Worm (Caenorhabditis elegans): Measurements from ENCODE around the gene odr-4.

The odr-4 gene

DNA sequence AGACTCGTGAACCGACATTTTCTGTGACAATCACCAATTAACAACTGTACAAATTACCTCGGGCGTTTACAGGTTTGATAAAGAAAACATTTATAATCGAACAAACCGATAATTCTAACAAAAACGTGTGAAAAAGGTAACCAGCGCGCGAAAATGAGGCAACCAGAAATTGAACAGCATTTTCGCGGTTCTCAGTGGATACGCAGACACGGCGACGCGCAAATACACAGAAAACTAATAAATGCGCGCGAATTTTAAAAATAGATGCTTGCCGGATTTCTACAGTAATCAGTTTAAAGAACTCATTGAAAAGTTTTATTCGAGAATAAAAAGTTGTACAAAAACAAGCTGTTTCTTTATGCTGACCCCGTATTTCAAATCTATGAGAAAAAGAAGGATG, 20.6 kb upstream of the odr-4 start, which contains the start of gene isw-1 (continued):
- TF ChIP-seq madf-3 (GFP tag; IDR thresholded peaks at IDR 0.05) (peak; percentile 87), F33H1.4 (GFP tag; IDR thresholded peaks at IDR 0.05) (peak; percentile 75), efl-1 (GFP tag; optimal IDR thresholded peaks at IDR 0.05) (peak; percentile 98), K11D2.4 (GFP tag; IDR thresholded peaks at IDR 0.05) (no peak; the same call in 1 of the 2 replicates), pbrm-1 (GFP tag; IDR thresholded peaks at IDR 0.05) (peak; percentile 60; the same call in 1 of the 2 replicates), ceh-91 (GFP tag; IDR thresholded peaks at IDR 0.05) (peak; percentile 92), C17E4.6 (GFP tag; IDR thresholded peaks at IDR 0.05) (0 out of 2 replicates have a peak, but pooled peaks have one; percentile 18)

DNA sequence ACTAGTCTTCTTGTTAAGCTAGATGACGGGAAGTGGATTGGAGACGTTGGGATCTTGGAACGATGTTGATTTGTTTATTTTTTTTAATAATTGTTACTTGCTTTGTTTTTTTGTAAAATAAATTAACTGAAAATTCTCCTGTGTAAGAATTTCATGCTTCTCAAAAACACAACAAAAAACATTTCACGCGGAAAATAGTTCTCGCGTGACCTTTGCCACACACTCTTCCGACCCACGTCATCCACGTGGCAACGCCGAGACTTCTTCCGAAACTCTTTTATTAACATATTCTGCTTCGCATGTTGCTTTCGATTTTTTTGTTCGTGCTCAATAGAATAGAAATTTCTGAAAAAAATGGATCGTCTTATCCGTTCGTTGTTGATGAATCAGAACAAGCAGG, 19.0 kb upstream of the odr-4 start, which contains the start of gene F37A4.5:
F37A4.5 (plus strand) TSS at position 301 of the 400 bp plus-strand sequence.
- TF ChIP-seq Y53F4B.3 (GFP tag; IDR thresholded peaks at IDR 0.05): no peak
- no peak for TF ChIP-seq C06A6.2 (GFP tag; conservative IDR thresholded peaks at IDR 0.05)
- TF ChIP-seq let-607 (tag; optimal IDR thresholded peaks at IDR 0.05): no peak
- TF ChIP-seq dpff-1 (tag; optimal IDR thresholded peaks at IDR 0.05): no peak
- no peak for TF ChIP-seq hlh-12 (tag; optimal IDR thresholded peaks at IDR 0.05)
- TF ChIP-seq ZK185.1 (tag; optimal IDR thresholded peaks at IDR 0.05; ENCODE audit: poor library complexity, severe bottlenecking): no peak
- no peak for TF ChIP-seq hsf-1 (GFP tag; IDR thresholded peaks at IDR 0.05)
- no peak for TF ChIP-seq madf-8 (GFP tag; conservative IDR thresholded peaks at IDR 0.05)
- TF ChIP-seq mxl-1 (tag; optimal IDR thresholded peaks at IDR 0.05): no peak
- TF ChIP-seq lsl-1 (GFP tag; optimal IDR thresholded peaks at IDR 0.05): no peak
- no peak for TF ChIP-seq ztf-22 (GFP tag; optimal IDR thresholded peaks at IDR 0.05)
- TF ChIP-seq ztf-28 (GFP tag; IDR thresholded peaks at IDR 0.05): no peak
- TF ChIP-seq ztf-26 (tag; optimal IDR thresholded peaks at IDR 0.05): no peak
- TF ChIP-seq tlf-1 (GFP tag; optimal IDR thresholded peaks at IDR 0.05): no peak
- TF ChIP-seq let-526 (GFP tag; IDR thresholded peaks at IDR 0.05): no peak
- TF ChIP-seq snpc-1.3 (tag; optimal IDR thresholded peaks at IDR 0.05; ENCODE audit: insufficient read depth): no peak
- no peak for TF ChIP-seq attf-6 (GFP tag; IDR thresholded peaks at IDR 0.05)

DNA sequence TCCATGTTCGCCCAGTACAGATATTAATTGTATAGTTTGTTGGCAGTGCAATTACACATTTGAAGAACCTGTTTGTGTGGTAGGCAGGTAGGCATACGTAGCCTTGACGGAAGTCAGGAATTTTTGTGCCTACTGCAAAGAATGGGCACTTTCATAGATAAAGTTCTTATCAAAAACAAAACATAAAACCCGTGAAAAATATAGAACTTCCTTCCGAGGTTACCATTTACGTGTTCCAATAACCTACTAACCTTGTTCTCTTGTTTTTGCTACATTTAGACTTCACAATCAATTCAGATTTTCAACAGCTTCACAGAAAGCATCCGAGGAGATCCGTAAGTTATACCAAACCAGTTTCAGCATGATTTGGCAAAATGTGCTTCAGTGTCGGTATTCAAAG, 17.3 kb upstream of the odr-4 start, which contains the start of gene F37A4.4:
F37A4.4 (plus strand) TSS at position 301 of the 400 bp plus-strand sequence.
- TF ChIP-seq lin-26 (GFP tag; IDR thresholded peaks at IDR 0.05): no peak
- TF ChIP-seq F55B11.4 (tag; optimal IDR thresholded peaks at IDR 0.05; ENCODE audit: borderline replicate concordance, insufficient read depth): no peak
- TF ChIP-seq cebp-1 (GFP tag; IDR thresholded peaks at IDR 0.05): no peak
- no peak for TF ChIP-seq cebp-1 (tag; optimal IDR thresholded peaks at IDR 0.05)
- no peak for TF ChIP-seq F37B4.10 (GFP tag; IDR thresholded peaks at IDR 0.05)
- TF ChIP-seq F23B12.7 (tag; optimal IDR thresholded peaks at IDR 0.05; ENCODE audit: insufficient read depth): no peak
- no peak for TF ChIP-seq B0261.1 (tag; optimal IDR thresholded peaks at IDR 0.05)
- no peak for TF ChIP-seq lin-35 (GFP tag; optimal IDR thresholded peaks at IDR 0.05)
- no peak for TF ChIP-seq nfya-2 (GFP tag; IDR thresholded peaks at IDR 0.05)
- TF ChIP-seq him-1 (tag; optimal IDR thresholded peaks at IDR 0.05): no peak
- no peak for TF ChIP-seq ztf-28 (GFP tag; IDR thresholded peaks at IDR 0.05)
- no peak for TF ChIP-seq F10E7.11 (tag; optimal IDR thresholded peaks at IDR 0.05)
- TF ChIP-seq lin-54 (GFP tag; optimal IDR thresholded peaks at IDR 0.05): no peak
- TF ChIP-seq K11D2.4 (GFP tag; IDR thresholded peaks at IDR 0.05): no peak
- no peak for TF ChIP-seq fkh-3 (tag; optimal IDR thresholded peaks at IDR 0.05)
- TF ChIP-seq zfh-2 (GFP tag; conservative IDR thresholded peaks at IDR 0.05): no peak
